Worm (Caenorhabditis elegans) whole organism, L4 larva: ENCODE measurements around the gene Y7A5A.2.

ENCODE experiments used
- R02D3.7 ChIP-seq: fragments of 150-350 bp; sonication (generic microtip); optimal IDR thresholded peaks from 3 replicates; lab custom pipeline; 2014; ENCODE audit warnings: missing biosample characterization, missing genetic modification characterization
- ceh-20 ChIP-seq: fragments of 200-800 bp; sonication (Bioruptor generic); IDR thresholded peaks from 2 replicates; pipeline ENCODE4 v1.3.6; 2022; ENCODE audit warnings: missing genetic modification reagents, missing genetic modification characterization, missing compliant biosample characterization
- dve-1 ChIP-seq: sonication (generic microtip); optimal IDR thresholded peaks from 2 replicates; lab custom pipeline; 2017; ENCODE audit warnings: antibody characterized with exemption, mild to moderate bottlenecking, missing genetic modification characterization, missing compliant biosample characterization; ENCODE audit not compliant: insufficient read depth
- fkh-10 ChIP-seq: fragments of 150-350 bp; optimal IDR thresholded peaks from 2 replicates; lab custom pipeline; 2014; ENCODE audit warnings: missing biosample characterization, missing genetic modification reagents, missing genetic modification characterization
- madf-9 ChIP-seq: fragments of 200-800 bp; sonication (Bioruptor generic); conservative IDR thresholded peaks from 2 replicates; pipeline ENCODE4 v1.3.6; 2022; ENCODE audit warnings: missing genetic modification reagents, missing genetic modification characterization, missing compliant biosample characterization
- nhr-10 ChIP-seq: fragments of 150-350 bp; optimal IDR thresholded peaks from 2 replicates; lab custom pipeline; 2014; ENCODE audit warnings: missing biosample characterization, missing genetic modification characterization
- nhr-6 ChIP-seq: fragments of 150-350 bp; optimal IDR thresholded peaks from 2 replicates; lab custom pipeline; 2014; ENCODE audit warnings: missing biosample characterization, missing genetic modification characterization
- pha-4 ChIP-seq, 2 experiments: fragments of 150-350 bp in 1 of 2; fragments of 200-800 bp in 1 of 2; sonication (Bioruptor generic) in 1 of 2; IDR thresholded peaks in 1 of 2; optimal IDR thresholded peaks in 1 of 2; 2 replicates each; pipeline versions ENCODE4 v1.3.6 to Lab custom; 2014 to 2022; ENCODE audit warnings: missing genetic modification characterization in 2 of 2, missing genetic modification reagents in 2 of 2, missing biosample characterization in 1 of 2, missing compliant biosample characterization in 1 of 2
- pqm-1 ChIP-seq: sonication (generic microtip); optimal IDR thresholded peaks from 2 replicates; lab custom pipeline; 2017; ENCODE audit warnings: missing biosample characterization, missing genetic modification characterization
- set-16 ChIP-seq: fragments of 200-800 bp; sonication (Bioruptor generic); IDR thresholded peaks from 2 replicates; pipeline ENCODE4 v1.3.6; 2022; ENCODE audit warnings: missing genetic modification reagents, missing genetic modification characterization, missing compliant biosample characterization
- skn-1 ChIP-seq: fragments of 150-350 bp; optimal IDR thresholded peaks from 2 replicates; lab custom pipeline; 2014; ENCODE audit warnings: missing biosample characterization, missing genetic modification characterization
- snpc-1.2 ChIP-seq: fragments of 200-800 bp; sonication (Bioruptor generic); IDR thresholded peaks from 2 replicates; pipeline ENCODE4 v1.3.6; 2022; ENCODE audit warnings: missing genetic modification reagents, missing genetic modification characterization, missing compliant biosample characterization
- snpc-4 ChIP-seq: fragments of 150-350 bp; optimal IDR thresholded peaks from 2 replicates; lab custom pipeline; 2014; ENCODE audit warnings: missing biosample characterization, missing genetic modification characterization
- spr-1 ChIP-seq: sonication (generic microtip); optimal IDR thresholded peaks from 2 replicates; lab custom pipeline; 2016; ENCODE audit warnings: mild to moderate bottlenecking, missing genetic modification characterization, missing compliant biosample characterization

ce11 chrX:15741852-15742251 is 30.7 kb downstream of the Y7A5A.2 start:
- TF ChIP-seq snpc-4 (tag; lab: Kevin White, UChicago) (no peak), ceh-20 (GFP tag; lab: Robert Waterston, UW) (peak; percentile 84), nhr-6 (tag; lab: Kevin White, UChicago) (peak; percentile 8), set-16 (GFP tag; lab: Robert Waterston, UW) (peak; percentile 75), pha-4 (GFP tag; IDR thresholded peaks at IDR 0.05; lab: Robert Waterston, UW) (peak; percentile 94), pha-4 (tag; optimal IDR thresholded peaks at IDR 0.05; lab: Kevin White, UChicago) (no peak), spr-1 (tag; lab: Kevin White, UChicago) (peak; percentile 63), nhr-10 (tag; lab: Kevin White, UChicago) (no peak), madf-9 (peak; percentile 82), skn-1 (tag; lab: Kevin White, UChicago) (no peak), fkh-10 (GFP tag; lab: Kevin White, UChicago) (peak; percentile 39), dve-1 (tag; lab: Kevin White, UChicago) (peak; percentile 55), R02D3.7 (tag; lab: Kevin White, UChicago) (no peak), pqm-1 (tag; lab: Kevin White, UChicago) (no peak), snpc-1.2 (peak; percentile 89)
